Worm (Caenorhabditis elegans) whole organism, young adult: Measurements from ENCODE around the gene clec-165.

Experiments
- B0035.1 ChIP-seq: sonication (generic microtip); optimal IDR thresholded peaks from 2 replicates; lab custom pipeline; 2016; ENCODE audit warnings: missing genetic modification characterization, mild to moderate bottlenecking, missing compliant biosample characterization, missing genotype, missing genetic modification reagents
- B0261.1 ChIP-seq: sonication (generic microtip); optimal IDR thresholded peaks from 2 replicates; lab custom pipeline; 2016; ENCODE audit warnings: mild to moderate bottlenecking, missing genetic modification characterization, moderate library complexity, missing compliant biosample characterization
- D2030.7 ChIP-seq: fragments of 200-800 bp; sonication (Bioruptor generic); IDR thresholded peaks from 2 replicates; pipeline ENCODE4 v1.3.6; 2022; ENCODE audit warnings: missing genetic modification reagents, missing genetic modification characterization, missing compliant biosample characterization
- F33H1.4 ChIP-seq: fragments of 200-800 bp; sonication (Bioruptor generic); IDR thresholded peaks from 2 replicates; pipeline ENCODE4 v1.3.6; 2022; ENCODE audit warnings: missing genetic modification reagents, missing genetic modification characterization, missing compliant biosample characterization
- F37B4.10 ChIP-seq: fragments of 200-800 bp; sonication (Bioruptor generic); IDR thresholded peaks from 2 replicates; pipeline ENCODE4 v1.3.6; 2022; ENCODE audit warnings: missing genetic modification characterization, missing compliant biosample characterization
- F39B2.1 ChIP-seq: fragments of 200-800 bp; sonication (Bioruptor generic); IDR thresholded peaks from 2 replicates; pipeline ENCODE4 v1.3.6; 2022; ENCODE audit warnings: missing genetic modification reagents, missing genetic modification characterization, missing compliant biosample characterization
- F49E8.2 ChIP-seq: sonication (generic microtip); optimal IDR thresholded peaks from 3 replicates; lab custom pipeline; 2017; ENCODE audit warnings: missing genetic modification characterization, mild to moderate bottlenecking, missing compliant biosample characterization, antibody characterized with exemption, moderate library complexity; ENCODE audit not compliant: insufficient read depth
- F55B11.4 ChIP-seq: sonication (generic microtip); optimal IDR thresholded peaks from 2 replicates; lab custom pipeline; 2016; ENCODE audit warnings: missing compliant biosample characterization, missing genetic modification characterization, borderline replicate concordance; ENCODE audit not compliant: insufficient read depth
- F57A8.1 ChIP-seq: fragments of 200-800 bp; sonication (Bioruptor generic); optimal IDR thresholded peaks from 2 replicates; lab custom pipeline; 2018; ENCODE audit warnings: mild to moderate bottlenecking, missing genetic modification characterization, moderate library complexity, missing compliant biosample characterization
- K11D2.4 ChIP-seq: fragments of 200-800 bp; sonication (Bioruptor generic); IDR thresholded peaks from 2 replicates; pipeline ENCODE4 v1.3.6; 2022; ENCODE audit warnings: missing genetic modification reagents, missing genetic modification characterization, missing compliant biosample characterization
- T26A5.8 ChIP-seq: sonication (generic microtip); optimal IDR thresholded peaks from 2 replicates; lab custom pipeline; 2016; ENCODE audit warnings: missing genetic modification characterization, missing compliant biosample characterization
- Y53F4B.3 ChIP-seq: fragments of 200-800 bp; sonication (Bioruptor generic); IDR thresholded peaks from 2 replicates; pipeline ENCODE4 v1.3.6; 2022; ENCODE audit warnings: missing genetic modification reagents, missing genetic modification characterization, missing compliant biosample characterization
- ama-1 ChIP-seq, 3 experiments: fragments of 150-350 bp in 1 of 3; sonication (generic microtip) in 2 of 3; optimal IDR thresholded peaks; 2 replicates each; lab custom pipeline; 2014 to 2018; ENCODE audit warnings: missing biosample characterization in 2 of 3, missing genetic modification characterization in 2 of 3, missing genetic modification reagents in 2 of 3
- athp-1 ChIP-seq: sonication (generic microtip); optimal IDR thresholded peaks from 2 replicates; lab custom pipeline; 2017; ENCODE audit warnings: mild to moderate bottlenecking, missing genetic modification characterization, missing compliant biosample characterization
- bed-2 ChIP-seq: fragments of 200-800 bp; sonication (Bioruptor generic); IDR thresholded peaks from 2 replicates; pipeline ENCODE4 v1.3.6; 2022; ENCODE audit warnings: missing genetic modification reagents, missing genetic modification characterization, missing compliant biosample characterization
- ccch-3 ChIP-seq: fragments of 200-800 bp; sonication (Bioruptor generic); optimal IDR thresholded peaks from 2 replicates; lab custom pipeline; 2018; ENCODE audit warnings: mild to moderate bottlenecking, missing genetic modification characterization, missing compliant biosample characterization
- ceh-79 ChIP-seq: sonication (generic microtip); optimal IDR thresholded peaks from 2 replicates; lab custom pipeline; 2017; ENCODE audit warnings: mild to moderate bottlenecking, missing genetic modification characterization, missing compliant biosample characterization
- ceh-91 ChIP-seq: fragments of 200-800 bp; sonication (Bioruptor generic); IDR thresholded peaks from 2 replicates; pipeline ENCODE4 v1.3.6; 2022; ENCODE audit warnings: missing genetic modification reagents, missing genetic modification characterization, missing compliant biosample characterization
- efl-1 ChIP-seq: fragments of 150-350 bp; optimal IDR thresholded peaks from 2 replicates; lab custom pipeline; 2014; ENCODE audit warnings: missing biosample characterization, missing genetic modification reagents, missing genetic modification characterization
- egl-18 ChIP-seq: fragments of 200-800 bp; sonication (Bioruptor generic); IDR thresholded peaks from 2 replicates; pipeline ENCODE4 v1.3.6; 2022; ENCODE audit warnings: missing genetic modification reagents, missing genetic modification characterization, missing compliant biosample characterization
- ets-4 ChIP-seq: fragments of 200-800 bp; sonication (Bioruptor generic); optimal IDR thresholded peaks from 2 replicates; lab custom pipeline; 2018; ENCODE audit warnings: mild to moderate bottlenecking, missing genetic modification characterization, missing compliant biosample characterization
- fkh-3 ChIP-seq: sonication (generic microtip); optimal IDR thresholded peaks from 2 replicates; lab custom pipeline; 2016; ENCODE audit warnings: mild to moderate bottlenecking, missing genetic modification characterization, missing compliant biosample characterization
- hlh-26 ChIP-seq: fragments of 200-800 bp; sonication (Bioruptor generic); conservative IDR thresholded peaks from 2 replicates; pipeline ENCODE4 v1.3.6; 2022; ENCODE audit warnings: missing genetic modification reagents, missing genetic modification characterization, missing compliant biosample characterization
- hmg-1.2 ChIP-seq: fragments of 200-800 bp; sonication (Bioruptor generic); IDR thresholded peaks from 2 replicates; pipeline ENCODE4 v1.3.6; 2022; ENCODE audit warnings: missing genetic modification reagents, missing genetic modification characterization, missing compliant biosample characterization
- hrde-1 ChIP-seq: sonication (generic microtip); optimal IDR thresholded peaks from 2 replicates; lab custom pipeline; 2016; ENCODE audit warnings: missing genetic modification characterization, mild to moderate bottlenecking, missing compliant biosample characterization, moderate library complexity, missing genotype, missing genetic modification reagents, borderline replicate concordance
- let-607 ChIP-seq, 2 experiments: fragments of 200-800 bp in 1 of 2; sonication (Bioruptor generic) in 1 of 2; sonication (generic microtip) in 1 of 2; optimal IDR thresholded peaks; 2 replicates each; lab custom pipeline; 2016 to 2018; ENCODE audit warnings: mild to moderate bottlenecking in 2 of 2, missing compliant biosample characterization in 2 of 2, missing genetic modification characterization in 2 of 2, moderate library complexity in 2 of 2, missing genotype in 1 of 2
- lsl-1 ChIP-seq: fragments of 200-800 bp; sonication (Bioruptor generic); optimal IDR thresholded peaks from 2 replicates; lab custom pipeline; 2018; ENCODE audit warnings: mild to moderate bottlenecking, missing genetic modification characterization, moderate library complexity, missing compliant biosample characterization
- madf-3 ChIP-seq: fragments of 200-800 bp; sonication (Bioruptor generic); IDR thresholded peaks from 2 replicates; pipeline ENCODE4 v1.3.6; 2022; ENCODE audit warnings: missing genetic modification reagents, missing genetic modification characterization, missing compliant biosample characterization
- madf-8 ChIP-seq: fragments of 200-800 bp; sonication (Bioruptor generic); conservative IDR thresholded peaks from 2 replicates; pipeline ENCODE4 v1.3.6; 2022; ENCODE audit warnings: missing genetic modification reagents, missing genetic modification characterization, missing compliant biosample characterization
- mel-28 ChIP-seq: sonication (generic microtip); optimal IDR thresholded peaks from 2 replicates; lab custom pipeline; 2016; ENCODE audit warnings: borderline replicate concordance, mild to moderate bottlenecking, missing genetic modification characterization, missing compliant biosample characterization
- nfya-2 ChIP-seq: fragments of 200-800 bp; sonication (Bioruptor generic); IDR thresholded peaks from 2 replicates; pipeline ENCODE4 v1.3.6; 2022; ENCODE audit warnings: missing genetic modification reagents, missing genetic modification characterization, missing compliant biosample characterization
- nhr-80 ChIP-seq: sonication (generic microtip); optimal IDR thresholded peaks from 2 replicates; lab custom pipeline; 2016; ENCODE audit warnings: missing genetic modification characterization, missing compliant biosample characterization
- nhr-90 ChIP-seq: sonication (generic microtip); optimal IDR thresholded peaks from 2 replicates; lab custom pipeline; 2016; ENCODE audit warnings: missing genotype, mild to moderate bottlenecking, missing genetic modification characterization, missing compliant biosample characterization
- pbrm-1 ChIP-seq: fragments of 200-800 bp; sonication (Bioruptor generic); IDR thresholded peaks from 2 replicates; pipeline ENCODE4 v1.3.6; 2022; ENCODE audit warnings: missing genetic modification reagents, missing genetic modification characterization, missing compliant biosample characterization
- pha-4 ChIP-seq: fragments of 150-350 bp; sonication (generic microtip); optimal IDR thresholded peaks from 2 replicates; lab custom pipeline; 2014; ENCODE audit warnings: missing biosample characterization, missing genetic modification reagents, missing genetic modification characterization
- rec-8 ChIP-seq, 2 experiments: sonication (generic microtip); optimal IDR thresholded peaks; 2 replicates each; lab custom pipeline; 2016; ENCODE audit warnings: mild to moderate bottlenecking in 2 of 2, missing genetic modification characterization in 2 of 2, missing genetic modification reagents in 2 of 2, missing genotype in 2 of 2, missing biosample characterization in 1 of 2, missing compliant biosample characterization in 1 of 2, moderate library complexity in 1 of 2
- sdz-38 ChIP-seq: sonication (generic microtip); optimal IDR thresholded peaks from 2 replicates; lab custom pipeline; 2016; ENCODE audit warnings: missing genotype, missing genetic modification characterization, missing compliant biosample characterization
- snpc-1.3 ChIP-seq: sonication (generic microtip); optimal IDR thresholded peaks from 2 replicates; lab custom pipeline; 2017; ENCODE audit warnings: missing genetic modification characterization, mild to moderate bottlenecking, missing compliant biosample characterization, antibody characterized with exemption, moderate library complexity, missing genotype, missing genetic modification reagents; ENCODE audit not compliant: insufficient read depth
- snpc-4 ChIP-seq, 5 experiments: fragments of 150-350 bp in 1 of 5; sonication (generic microtip) in 4 of 5; optimal IDR thresholded peaks; 2 replicates each; lab custom pipeline; 2014 to 2018; ENCODE audit warnings: missing genetic modification characterization in 5 of 5, missing biosample characterization in 3 of 5, antibody characterized with exemption in 2 of 5, mild to moderate bottlenecking in 2 of 5, missing compliant biosample characterization in 2 of 5, missing genotype in 2 of 5, moderate library complexity in 2 of 5, missing genetic modification reagents in 1 of 5
- somi-1 ChIP-seq: fragments of 200-800 bp; sonication (Bioruptor generic); optimal IDR thresholded peaks from 2 replicates; lab custom pipeline; 2018; ENCODE audit warnings: mild to moderate bottlenecking, missing genetic modification characterization, missing compliant biosample characterization
- tbp1 ChIP-seq: fragments of 200-800 bp; sonication (Bioruptor generic); optimal IDR thresholded peaks from 2 replicates; lab custom pipeline; 2018; ENCODE audit warnings: mild to moderate bottlenecking, missing genetic modification characterization, missing compliant biosample characterization
- tlf-1 ChIP-seq: fragments of 200-800 bp; sonication (Bioruptor generic); optimal IDR thresholded peaks from 2 replicates; lab custom pipeline; 2018; ENCODE audit warnings: mild to moderate bottlenecking, missing genetic modification characterization, missing compliant biosample characterization
- unc-130 ChIP-seq: sonication (generic microtip); optimal IDR thresholded peaks from 2 replicates; lab custom pipeline; 2016; ENCODE audit warnings: missing genetic modification reagents, missing genetic modification characterization, missing compliant biosample characterization
- unc-62 ChIP-seq: fragments of 150-350 bp; optimal IDR thresholded peaks from 2 replicates; lab custom pipeline; 2014; ENCODE audit warnings: missing biosample characterization, missing genetic modification reagents, missing genetic modification characterization
- ztf-18 ChIP-seq: sonication (generic microtip); optimal IDR thresholded peaks from 2 replicates; lab custom pipeline; 2016; ENCODE audit warnings: missing genotype, mild to moderate bottlenecking, missing genetic modification characterization, missing compliant biosample characterization
- ztf-3 ChIP-seq: fragments of 200-800 bp; sonication (Bioruptor generic); optimal IDR thresholded peaks from 2 replicates; lab custom pipeline; 2018; ENCODE audit warnings: mild to moderate bottlenecking, missing genetic modification characterization, missing compliant biosample characterization
- ztf-6 ChIP-seq: fragments of 200-800 bp; sonication (Bioruptor generic); IDR thresholded peaks from 2 replicates; pipeline ENCODE4 v1.3.6; 2022; ENCODE audit warnings: missing genetic modification reagents, missing genetic modification characterization, missing compliant biosample characterization

Gene clec-165

ce11 chrIV:1277067-1277466, 30.4 kb upstream of the clec-165 start:
- TF ChIP-seq hmg-1.2 (GFP tag; lab: Robert Waterston, UW), result no peak; the same call in 1 of the 2 replicates
- no peak for TF ChIP-seq pha-4
- peak; percentile 91 for TF ChIP-seq lsl-1 (GFP tag; lab: Kevin White, UChicago)
- TF ChIP-seq ets-4 (GFP tag; lab: Kevin White, UChicago), result no peak
- TF ChIP-seq F39B2.1 (GFP tag; lab: Robert Waterston, UW), result no peak
- peak; percentile 78 for TF ChIP-seq ceh-91 (GFP tag; lab: Robert Waterston, UW)
- peak; percentile 47 for TF ChIP-seq athp-1 (tag; lab: Kevin White, UChicago)
- TF ChIP-seq unc-62 (GFP tag; lab: Kevin White, UChicago), result no peak
- TF ChIP-seq tbp1, result peak; percentile 33
- TF ChIP-seq ama-1 (optimal IDR thresholded peaks at IDR 0.05; lab: Kevin White, UChicago), result no peak
- TF ChIP-seq ama-1 (GFP tag; optimal IDR thresholded peaks at IDR 0.05; lab: Kevin White, UChicago), result no peak
- TF ChIP-seq mel-28 (tag; lab: Kevin White, UChicago), result no peak
- TF ChIP-seq T26A5.8 (tag; lab: Kevin White, UChicago), result no peak
- TF ChIP-seq fkh-3 (tag; lab: Kevin White, UChicago), result no peak
- no peak for TF ChIP-seq F37B4.10
- no peak for TF ChIP-seq hrde-1 (tag; lab: Kevin White, UChicago)
- no peak for TF ChIP-seq ceh-79 (tag; lab: Kevin White, UChicago)
- TF ChIP-seq ccch-3, result no peak
- peak; percentile 24 for TF ChIP-seq snpc-1.3 (tag; lab: Kevin White, UChicago)
- TF ChIP-seq hlh-26 (GFP tag; lab: Robert Waterston, UW), result no peak
- no peak for TF ChIP-seq somi-1 (GFP tag; lab: Kevin White, UChicago)
- no peak for TF ChIP-seq sdz-38 (tag; lab: Kevin White, UChicago)
- TF ChIP-seq B0261.1 (tag; lab: Kevin White, UChicago), result no peak
- peak; percentile 55 for TF ChIP-seq unc-130 (GFP tag; lab: Kevin White, UChicago)
- no peak for TF ChIP-seq ztf-3
- TF ChIP-seq tlf-1, result peak; percentile 53
- no peak for TF ChIP-seq nhr-90
- no peak for TF ChIP-seq K11D2.4 (GFP tag; lab: Robert Waterston, UW)
- TF ChIP-seq F55B11.4 (tag; lab: Kevin White, UChicago), result no peak
- TF ChIP-seq let-607 (tag; optimal IDR thresholded peaks at IDR 0.05; lab: Kevin White, UChicago), result no peak
- no peak for TF ChIP-seq nhr-80 (tag; lab: Kevin White, UChicago)
- TF ChIP-seq efl-1, result peak; percentile 87
- TF ChIP-seq F33H1.4 (GFP tag; lab: Robert Waterston, UW), result peak; percentile 66
- no peak for TF ChIP-seq B0035.1
- TF ChIP-seq F57A8.1 (GFP tag; lab: Kevin White, UChicago), result no peak
- no peak for TF ChIP-seq F49E8.2 (tag; lab: Kevin White, UChicago)
- peak; percentile 81 for TF ChIP-seq madf-8 (GFP tag; lab: Robert Waterston, UW)
- no peak for TF ChIP-seq Y53F4B.3 (GFP tag; lab: Robert Waterston, UW)
- no peak for TF ChIP-seq madf-3 (GFP tag; lab: Robert Waterston, UW)
- no peak for TF ChIP-seq ztf-18 (tag; lab: Kevin White, UChicago)
- no peak for TF ChIP-seq bed-2 (GFP tag; lab: Robert Waterston, UW)
- no peak for TF ChIP-seq nfya-2 (GFP tag; lab: Robert Waterston, UW)
- peak; percentile 73 for TF ChIP-seq D2030.7 (GFP tag; lab: Robert Waterston, UW)
- TF ChIP-seq ztf-6 (GFP tag; lab: Robert Waterston, UW), result no peak
- TF ChIP-seq snpc-4 (GFP tag; optimal IDR thresholded peaks at IDR 0.05; lab: Kevin White, UChicago), result no peak
- no peak for TF ChIP-seq snpc-4 (tag; optimal IDR thresholded peaks at IDR 0.05; lab: Kevin White, UChicago)
- TF ChIP-seq egl-18, result no peak
- no peak for TF ChIP-seq rec-8 (tag; optimal IDR thresholded peaks at IDR 0.05; lab: Kevin White, UChicago)
- TF ChIP-seq pbrm-1 (GFP tag; lab: Robert Waterston, UW), result 0 out of 2 replicates have a peak, but pooled peaks have one; percentile 26
